Worm (Caenorhabditis elegans) whole organism, late embryonic: ENCODE results near the gene rnp-2.

Source experiments
- F13H6.1 ChIP-seq: sonication (generic microtip); optimal IDR thresholded peaks from 2 replicates; lab custom pipeline; 2016; ENCODE audit warnings: missing genetic modification characterization, missing compliant biosample characterization
- Y22D7AL.16 ChIP-seq: sonication (generic microtip); optimal IDR thresholded peaks from 2 replicates; lab custom pipeline; 2016; ENCODE audit warnings: missing genetic modification characterization, missing compliant biosample characterization
- ceh-45 ChIP-seq: fragments of 200-800 bp; sonication (Bioruptor generic); IDR thresholded peaks from 2 replicates; pipeline ENCODE4 v1.3.6; 2022; ENCODE audit warnings: missing genetic modification reagents, missing genetic modification characterization, missing compliant biosample characterization
- lin-11 ChIP-seq: fragments of 200-800 bp; sonication (Bioruptor generic); optimal IDR thresholded peaks from 2 replicates; lab custom pipeline; 2018; ENCODE audit warnings: mild to moderate bottlenecking, missing genetic modification characterization, missing compliant biosample characterization
- nfya-1 ChIP-seq: sonication (generic microtip); optimal IDR thresholded peaks from 2 replicates; lab custom pipeline; 2017; ENCODE audit warnings: missing genetic modification characterization, mild to moderate bottlenecking, missing compliant biosample characterization, antibody characterized with exemption, moderate library complexity
- ref-2 ChIP-seq: sonication (generic microtip); optimal IDR thresholded peaks from 2 replicates; lab custom pipeline; 2016; ENCODE audit warnings: missing genetic modification characterization, missing compliant biosample characterization
- rnt-1 ChIP-seq: sonication (generic microtip); optimal IDR thresholded peaks from 2 replicates; lab custom pipeline; 2016; ENCODE audit warnings: missing genetic modification characterization, missing compliant biosample characterization
- sox-2 ChIP-seq: fragments of 200-800 bp; sonication (Bioruptor generic); IDR thresholded peaks from 2 replicates; pipeline ENCODE4 v1.3.6; 2022; ENCODE audit warnings: missing genetic modification reagents, missing genetic modification characterization, missing compliant biosample characterization

DNA sequence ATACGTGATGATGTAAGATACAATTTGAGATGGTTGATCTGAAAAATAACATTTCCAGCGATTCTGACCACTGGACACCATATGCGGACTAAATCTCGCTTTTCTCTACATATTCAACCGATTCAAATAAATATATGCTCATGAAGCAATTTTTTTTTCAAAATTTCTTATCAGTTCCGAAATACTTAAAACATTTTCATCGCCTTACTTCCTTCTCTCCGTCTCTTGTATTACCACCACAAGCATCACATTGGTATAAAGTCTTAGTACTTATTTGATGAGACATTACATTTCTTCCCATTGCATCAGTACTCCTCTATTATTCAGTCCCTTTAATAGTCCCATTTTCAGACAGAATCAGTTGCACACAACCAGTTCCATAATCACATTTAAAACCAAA, 17.2 kb upstream of the rnp-2 start, which contains the start of gene K08D10.14:
- TF ChIP-seq rnt-1 (tag; lab: Kevin White, UChicago) = no peak
- no peak for TF ChIP-seq ceh-45 (GFP tag; lab: Robert Waterston, UW)
- no peak for TF ChIP-seq nfya-1 (tag; lab: Kevin White, UChicago)
- TF ChIP-seq sox-2 (GFP tag; lab: Robert Waterston, UW) = no peak
- TF ChIP-seq Y22D7AL.16 = no peak
- no peak for TF ChIP-seq lin-11
- TF ChIP-seq F13H6.1 (tag; lab: Kevin White, UChicago) = no peak
- no peak for TF ChIP-seq ref-2
